Fruit fly (Drosophila melanogaster) whole organism, embryonic: ENCODE results near the gene Gs2.
A peak's percentile ranks its signal among the peaks of the same experiment; 100 is the strongest.

Source experiments
- CG10543 ChIP-seq: fragments of 200-800 bp; sonication (Bioruptor generic); optimal IDR thresholded peaks from 3 replicates; lab custom pipeline; 2017; ENCODE audit warnings: missing biosample characterization, mild to moderate bottlenecking, missing genetic modification characterization, moderate library complexity
- CG11456 ChIP-seq: fragments of 200-800 bp; sonication (Bioruptor generic); IDR thresholded peaks from 3 replicates; pipeline ENCODE4 v1.3.6; 2022; ENCODE audit warnings: missing biosample characterization, missing genetic modification characterization
- CG12071 ChIP-seq: fragments of 200-800 bp; sonication (Bioruptor generic); optimal IDR thresholded peaks from 3 replicates; lab custom pipeline; 2018; ENCODE audit warnings: missing biosample characterization, mild to moderate bottlenecking, missing genetic modification characterization
- CG12155 ChIP-seq: fragments of 200-800 bp; sonication (Bioruptor generic); optimal IDR thresholded peaks from 3 replicates; lab custom pipeline; 2016; ENCODE audit warnings: missing biosample characterization, missing genetic modification characterization
- CG13424 ChIP-seq: fragments of 200-800 bp; sonication (Bioruptor generic); optimal IDR thresholded peaks from 2 replicates; lab custom pipeline; 2019; ENCODE audit warnings: missing biosample characterization, mild to moderate bottlenecking, missing genetic modification characterization, moderate library complexity
- CG17328 ChIP-seq: fragments of 200-800 bp; sonication (Bioruptor generic); IDR thresholded peaks from 2 replicates; pipeline ENCODE4 v1.3.6; 2022; ENCODE audit warnings: missing biosample characterization, missing genetic modification characterization
- CG17359 ChIP-seq: fragments of 200-800 bp; sonication (Bioruptor generic); optimal IDR thresholded peaks from 3 replicates; lab custom pipeline; 2018; ENCODE audit warnings: missing biosample characterization, mild to moderate bottlenecking, missing genetic modification characterization, moderate library complexity
- CG17361 ChIP-seq: fragments of 200-800 bp; sonication (Bioruptor generic); IDR thresholded peaks from 3 replicates; pipeline ENCODE4 v1.3.6; 2022; ENCODE audit warnings: missing biosample characterization, missing genetic modification characterization
- CG17385 ChIP-seq: fragments of 200-800 bp; sonication (Bioruptor generic); optimal IDR thresholded peaks from 3 replicates; lab custom pipeline; 2018; ENCODE audit warnings: missing biosample characterization, mild to moderate bottlenecking, missing genetic modification characterization
- CG17802 ChIP-seq: fragments of 200-800 bp; sonication (Bioruptor generic); optimal IDR thresholded peaks from 2 replicates; lab custom pipeline; 2018; ENCODE audit warnings: missing biosample characterization, mild to moderate bottlenecking, missing genetic modification characterization, moderate library complexity
- CG17912 ChIP-seq: fragments of 200-800 bp; sonication (Bioruptor generic); optimal IDR thresholded peaks from 2 replicates; lab custom pipeline; 2018; ENCODE audit warnings: missing biosample characterization, mild to moderate bottlenecking, missing genetic modification characterization
- CG1792 ChIP-seq: fragments of 200-800 bp; sonication (Bioruptor generic); optimal IDR thresholded peaks from 2 replicates; lab custom pipeline; 2016; ENCODE audit warnings: missing biosample characterization, missing genetic modification characterization
- CG2712 ChIP-seq: fragments of 200-800 bp; optimal IDR thresholded peaks from 3 replicates; lab custom pipeline; 2019; ENCODE audit warnings: missing biosample characterization, mild to moderate bottlenecking, missing genetic modification characterization, moderate library complexity
- CG32772 ChIP-seq: fragments of 200-800 bp; sonication (Bioruptor generic); IDR thresholded peaks from 2 replicates; pipeline ENCODE4 v1.3.6; 2022; ENCODE audit warnings: missing biosample characterization, missing genetic modification characterization
- CG3838 ChIP-seq: fragments of 200-800 bp; sonication (Bioruptor generic); optimal IDR thresholded peaks from 3 replicates; lab custom pipeline; 2016; ENCODE audit warnings: missing biosample characterization, missing genetic modification characterization
- CG43689 ChIP-seq: fragments of 200-800 bp; sonication (Bioruptor generic); IDR thresholded peaks from 2 replicates; pipeline ENCODE4 v1.3.6; 2022; ENCODE audit warnings: missing biosample characterization, missing genetic modification characterization
- CG6689 ChIP-seq: fragments of 200-800 bp; sonication (Bioruptor generic); IDR thresholded peaks from 2 replicates; pipeline ENCODE4 v1.3.6; 2022; ENCODE audit warnings: missing biosample characterization, missing genetic modification characterization
- CG8388 ChIP-seq: fragments of 200-800 bp; sonication (Bioruptor generic); optimal IDR thresholded peaks from 2 replicates; lab custom pipeline; 2019; ENCODE audit warnings: missing biosample characterization, mild to moderate bottlenecking, missing genetic modification characterization, moderate library complexity
- CG8924 ChIP-seq: fragments of 200-800 bp; optimal IDR thresholded peaks from 3 replicates; lab custom pipeline; 2019; ENCODE audit warnings: missing biosample characterization, mild to moderate bottlenecking, missing genetic modification characterization, moderate library complexity
- CG9215 ChIP-seq: fragments of 200-800 bp; sonication (Bioruptor generic); IDR thresholded peaks from 2 replicates; pipeline ENCODE4 v1.3.6; 2022; ENCODE audit warnings: missing biosample characterization, missing genetic modification characterization
- D19A ChIP-seq: fragments of 200-800 bp; optimal IDR thresholded peaks from 3 replicates; lab custom pipeline; 2019; ENCODE audit warnings: missing biosample characterization, mild to moderate bottlenecking, missing genetic modification characterization, moderate library complexity
- Dbx ChIP-seq: fragments of 200-800 bp; sonication (Bioruptor generic); IDR thresholded peaks from 3 replicates; pipeline ENCODE4 v1.3.6; 2022; ENCODE audit warnings: missing biosample characterization, missing genetic modification characterization
- Fer1 ChIP-seq: fragments of 200-800 bp; sonication (Bioruptor generic); optimal IDR thresholded peaks from 2 replicates; lab custom pipeline; 2017; ENCODE audit warnings: missing biosample characterization, mild to moderate bottlenecking, missing genetic modification characterization
- GATAe ChIP-seq: fragments of 200-800 bp; sonication (Bioruptor generic); conservative IDR thresholded peaks from 2 replicates; pipeline ENCODE4 v1.3.6; 2022; ENCODE audit warnings: missing biosample characterization, missing genetic modification characterization
- HLH3B ChIP-seq: fragments of 200-800 bp; sonication (Bioruptor generic); IDR thresholded peaks from 2 replicates; pipeline ENCODE4 v1.3.6; 2022; ENCODE audit warnings: missing biosample characterization, missing genetic modification characterization
- HLHmδ ChIP-seq: fragments of 200-800 bp; sonication (Bioruptor generic); optimal IDR thresholded peaks from 2 replicates; lab custom pipeline; 2018; ENCODE audit warnings: missing biosample characterization, mild to moderate bottlenecking, missing genetic modification characterization, moderate library complexity
- HmgZ ChIP-seq: fragments of 200-800 bp; sonication (Bioruptor generic); optimal IDR thresholded peaks from 2 replicates; lab custom pipeline; 2018; ENCODE audit warnings: missing biosample characterization, mild to moderate bottlenecking, missing genetic modification characterization
- Lim3 ChIP-seq: fragments of 200-800 bp; sonication (Bioruptor generic); IDR thresholded peaks from 2 replicates; pipeline ENCODE4 v1.3.6; 2022; ENCODE audit warnings: missing biosample characterization, missing genetic modification characterization
- MBD-R2 ChIP-seq: fragments of 200-800 bp; sonication (Bioruptor generic); IDR thresholded peaks from 2 replicates; pipeline ENCODE4 v1.3.6; 2022; ENCODE audit warnings: missing biosample characterization, missing genetic modification characterization
- Mrtf ChIP-seq: fragments of 200-800 bp; sonication (Bioruptor generic); IDR thresholded peaks from 3 replicates; pipeline ENCODE4 v1.3.6; 2022; ENCODE audit warnings: missing biosample characterization, missing genetic modification characterization
- NK7.1 ChIP-seq: fragments of 200-800 bp; sonication (Bioruptor generic); optimal IDR thresholded peaks from 3 replicates; lab custom pipeline; 2016; ENCODE audit warnings: missing biosample characterization, missing genetic modification characterization
- PHDP ChIP-seq: fragments of 200-800 bp; sonication (Bioruptor generic); optimal IDR thresholded peaks from 3 replicates; lab custom pipeline; 2018; ENCODE audit warnings: missing biosample characterization, mild to moderate bottlenecking, missing genetic modification characterization, moderate library complexity
- Pdp1 ChIP-seq, 2 experiments: fragments of 200-800 bp; sonication (Bioruptor generic); optimal IDR thresholded peaks; 3 replicates each; lab custom pipeline; 2016; ENCODE audit warnings: missing biosample characterization in 2 of 2, missing genetic modification characterization in 2 of 2, mild to moderate bottlenecking in 1 of 2, moderate library complexity in 1 of 2
- Xbp1 ChIP-seq: fragments of 200-800 bp; sonication (Bioruptor generic); optimal IDR thresholded peaks from 3 replicates; lab custom pipeline; 2016; ENCODE audit warnings: missing biosample characterization, mild to moderate bottlenecking, missing genetic modification characterization
- caup ChIP-seq: fragments of 200-800 bp; sonication (Bioruptor generic); optimal IDR thresholded peaks from 3 replicates; lab custom pipeline; 2017; ENCODE audit warnings: missing biosample characterization, mild to moderate bottlenecking, missing genetic modification characterization, moderate library complexity; ENCODE audit not compliant: severe bottlenecking
- cwo ChIP-seq: fragments of 200-800 bp; sonication (Bioruptor generic); optimal IDR thresholded peaks from 3 replicates; lab custom pipeline; 2017; ENCODE audit warnings: missing biosample characterization, missing genetic modification characterization, mild to moderate bottlenecking, moderate library complexity, missing genetic modification reagents
- dm ChIP-seq: fragments of 200-800 bp; sonication (Bioruptor generic); optimal IDR thresholded peaks from 3 replicates; lab custom pipeline; 2016; ENCODE audit warnings: missing biosample characterization, missing genetic modification characterization
- dysf ChIP-seq: fragments of 200-800 bp; sonication (Bioruptor generic); IDR thresholded peaks from 3 replicates; pipeline ENCODE4 v1.3.6; 2022; ENCODE audit warnings: missing biosample characterization, missing genetic modification characterization
- fd3F ChIP-seq: fragments of 200-800 bp; sonication (Bioruptor generic); optimal IDR thresholded peaks from 2 replicates; lab custom pipeline; 2018; ENCODE audit warnings: missing biosample characterization, mild to moderate bottlenecking, missing genetic modification characterization, moderate library complexity
- gro ChIP-seq: fragments of 200-800 bp; sonication (Bioruptor generic); optimal IDR thresholded peaks from 2 replicates; lab custom pipeline; 2016; ENCODE audit warnings: missing biosample characterization, missing genetic modification characterization
- klu ChIP-seq: fragments of 200-800 bp; sonication (Bioruptor generic); IDR thresholded peaks from 2 replicates; pipeline ENCODE4 v1.3.6; 2022; ENCODE audit warnings: missing biosample characterization, missing genetic modification characterization
- lilli ChIP-seq: fragments of 200-800 bp; sonication (Bioruptor generic); optimal IDR thresholded peaks from 3 replicates; lab custom pipeline; 2016; ENCODE audit warnings: missing biosample characterization, missing genetic modification characterization
- lola ChIP-seq, 3 experiments: fragments of >200 bp in 2 of 3; fragments of 200-800 bp in 1 of 3; sonication (Bioruptor generic) in 1 of 3; optimal IDR thresholded peaks; 2 replicates each; lab custom pipeline; 2017 to 2019; ENCODE audit warnings: missing biosample characterization in 3 of 3, missing genetic modification characterization in 3 of 3, mild to moderate bottlenecking in 1 of 3, moderate library complexity in 1 of 3
- maf-S ChIP-seq: fragments of 200-800 bp; sonication (Bioruptor generic); optimal IDR thresholded peaks from 2 replicates; lab custom pipeline; 2016; ENCODE audit warnings: missing biosample characterization, missing genetic modification characterization
- mirr ChIP-seq: fragments of 200-800 bp; sonication (Bioruptor generic); optimal IDR thresholded peaks from 3 replicates; lab custom pipeline; 2018; ENCODE audit warnings: missing biosample characterization, mild to moderate bottlenecking, missing genetic modification characterization
- ranshi ChIP-seq: fragments of 200-800 bp; sonication (Bioruptor generic); IDR thresholded peaks from 2 replicates; pipeline ENCODE4 v1.3.6; 2022; ENCODE audit warnings: missing biosample characterization, missing genetic modification characterization
- row ChIP-seq: fragments of 200-800 bp; sonication (Bioruptor generic); IDR thresholded peaks from 3 replicates; pipeline ENCODE4 v1.3.6; 2022; ENCODE audit warnings: missing biosample characterization, missing genetic modification characterization
- tap ChIP-seq: fragments of 200-800 bp; optimal IDR thresholded peaks from 3 replicates; lab custom pipeline; 2019; ENCODE audit warnings: missing biosample characterization, mild to moderate bottlenecking, missing genetic modification characterization, moderate library complexity
- tgo ChIP-seq: fragments of 200-800 bp; sonication (Bioruptor generic); IDR thresholded peaks from 3 replicates; pipeline ENCODE4 v1.3.6; 2022; ENCODE audit warnings: missing biosample characterization, missing genetic modification characterization
- unpg ChIP-seq: fragments of 200-800 bp; sonication (Bioruptor generic); optimal IDR thresholded peaks from 3 replicates; lab custom pipeline; 2018; ENCODE audit warnings: missing biosample characterization, mild to moderate bottlenecking, missing genetic modification characterization, moderate library complexity

Gs2 gene

DNA sequence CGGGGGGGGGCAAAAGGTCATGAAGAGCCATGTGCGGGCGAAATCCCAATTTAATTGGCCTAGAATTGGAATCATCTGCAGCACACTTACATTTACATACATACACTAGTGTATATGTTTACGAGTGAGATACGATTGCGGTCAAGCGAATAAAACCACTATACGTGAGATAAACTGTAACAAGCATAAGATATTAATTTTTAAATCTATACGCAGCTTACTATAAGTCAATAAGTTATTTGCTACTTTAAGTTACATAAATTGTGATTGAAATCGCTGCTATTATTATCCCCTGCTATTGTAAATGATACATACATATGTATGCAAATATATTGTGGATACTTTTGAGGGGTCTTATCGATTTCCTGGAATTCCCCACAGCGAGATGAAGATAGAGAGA lies 43.5 kb upstream of the Gs2 start:
- peak; percentile 4 for TF ChIP-seq D19A (tag; lab: Kevin White, UChicago)
- TF ChIP-seq CG8924 (tag; lab: Kevin White, UChicago), result peak; percentile 53
- peak; percentile 39 for TF ChIP-seq CG12071 (GFP tag; lab: Kevin White, UChicago)
- TF ChIP-seq Dbx (GFP tag; lab: Robert Waterston, UW), result peak; percentile 58; the same call in 2 of the 3 replicates
- 0 out of 3 replicates have a peak, but pooled peaks have one; percentile 50 for TF ChIP-seq CG11456
- peak; percentile 35 for TF ChIP-seq HmgZ
- TF ChIP-seq CG17328, result peak; percentile 34; the same call in 1 of the 2 replicates
- peak; percentile 15; the same call in 1 of the 2 replicates for TF ChIP-seq CG9215 (GFP tag; lab: Robert Waterston, UW)
- no peak for TF ChIP-seq CG12155 (GFP tag; lab: Kevin White, UChicago)
- TF ChIP-seq Pdp1 (GFP tag; optimal IDR thresholded peaks at IDR 0.05; lab: Kevin White, UChicago), result peak in 1 of 2 experiments; percentile 41
- no peak for TF ChIP-seq CG1792 (GFP tag; lab: Kevin White, UChicago)
- TF ChIP-seq mirr (GFP tag; lab: Kevin White, UChicago), result peak; percentile 28
- TF ChIP-seq MBD-R2 (GFP tag; lab: Robert Waterston, UW), result 0 out of 2 replicates have a peak, but pooled peaks have one; percentile 19
- TF ChIP-seq dysf (GFP tag; lab: Robert Waterston, UW), result peak; percentile 70
- TF ChIP-seq Mrtf (GFP tag; lab: Robert Waterston, UW), result 0 out of 3 replicates have a peak, but pooled peaks have one; percentile 20
- TF ChIP-seq CG32772 (GFP tag; lab: Robert Waterston, UW), result peak; percentile 39; the same call in 1 of the 2 replicates
- no peak for TF ChIP-seq maf-S (GFP tag; lab: Kevin White, UChicago)
- TF ChIP-seq lola (GFP tag; optimal IDR thresholded peaks at IDR 0.05; lab: Kevin White, UChicago), result no peak
- peak; percentile 54; the same call in 1 of the 2 replicates for TF ChIP-seq ranshi (GFP tag; lab: Robert Waterston, UW)
- TF ChIP-seq tgo, result peak; percentile 48; the same call in 2 of the 3 replicates
- TF ChIP-seq cwo (GFP tag; lab: Kevin White, UChicago), result peak; percentile 45
- no peak for TF ChIP-seq CG3838 (GFP tag; lab: Kevin White, UChicago)
- no peak for TF ChIP-seq dm
- peak; percentile 11 for TF ChIP-seq caup (GFP tag; lab: Kevin White, UChicago)
- TF ChIP-seq CG2712 (tag; lab: Kevin White, UChicago), result peak; percentile 50
- no peak for TF ChIP-seq CG17802 (tag; lab: Kevin White, UChicago)
- peak; percentile 61 for TF ChIP-seq HLH3B (GFP tag; lab: Robert Waterston, UW)
- TF ChIP-seq fd3F, result peak; percentile 31
- peak; percentile 57 for TF ChIP-seq PHDP
- no peak for TF ChIP-seq CG43689 (GFP tag; lab: Robert Waterston, UW)
- no peak for TF ChIP-seq klu
- TF ChIP-seq CG17361 (GFP tag; lab: Robert Waterston, UW), result 0 out of 3 replicates have a peak, but pooled peaks have one; percentile 22
- peak; percentile 2 for TF ChIP-seq gro
- no peak for TF ChIP-seq Lim3 (GFP tag; lab: Robert Waterston, UW)
- TF ChIP-seq Fer1 (GFP tag; lab: Kevin White, UChicago), result peak; percentile 65
- peak; percentile 8 for TF ChIP-seq CG8388 (GFP tag; lab: Kevin White, UChicago)
- TF ChIP-seq CG17912 (GFP tag; lab: Kevin White, UChicago), result peak; percentile 14
- peak; percentile 57 for TF ChIP-seq tap (tag; lab: Kevin White, UChicago)
- TF ChIP-seq HLHmδ (GFP tag; lab: Kevin White, UChicago), result no peak
- TF ChIP-seq CG17359 (tag; lab: Kevin White, UChicago), result peak; percentile 46
- TF ChIP-seq CG13424 (tag; lab: Kevin White, UChicago), result peak; percentile 63
- TF ChIP-seq unpg (GFP tag; lab: Kevin White, UChicago), result peak; percentile 58
- peak; percentile 49 for TF ChIP-seq CG6689 (GFP tag; lab: Robert Waterston, UW)
- TF ChIP-seq row, result peak; percentile 79
- TF ChIP-seq GATAe (GFP tag; lab: Robert Waterston, UW), result no peak
- peak; percentile 36 for TF ChIP-seq lilli
- peak; percentile 48 for TF ChIP-seq CG17385
- TF ChIP-seq CG10543 (GFP tag; lab: Kevin White, UChicago), result no peak
- TF ChIP-seq NK7.1 (GFP tag; lab: Kevin White, UChicago), result no peak
- TF ChIP-seq Xbp1, result peak; percentile 19
